Worm (Caenorhabditis elegans): ENCODE measurements around the gene Y6G8.2.
A peak's percentile ranks its signal among the peaks of the same experiment; 100 is the strongest.

The Y6G8.2 gene

ce11 chrV:17598810-17599209, at the start of gene Y6G8.2:
Y6G8.2 (minus strand) TSS chrV:17598956.
- no peak for TF ChIP-seq ceh-28 (tag; optimal IDR thresholded peaks at IDR 0.05)
- TF ChIP-seq nhr-43 (tag; optimal IDR thresholded peaks at IDR 0.05; ENCODE audit: poor library complexity, severe bottlenecking) = no peak
- no peak for TF ChIP-seq egl-27 (tag; optimal IDR thresholded peaks at IDR 0.05)
- TF ChIP-seq sea-2 (GFP tag; optimal IDR thresholded peaks at IDR 0.05) = no peak
- no peak for TF ChIP-seq egl-5 (tag; optimal IDR thresholded peaks at IDR 0.05)
- no peak for TF ChIP-seq nhr-28 (tag; optimal IDR thresholded peaks at IDR 0.05)
- TF ChIP-seq lin-15B (tag; optimal IDR thresholded peaks at IDR 0.05) = no peak
- no peak for TF ChIP-seq ztf-11 (tag; optimal IDR thresholded peaks at IDR 0.05)
- peak; percentile 80 for TF ChIP-seq pqm-1 (tag; optimal IDR thresholded peaks at IDR 0.05)
- no peak for TF ChIP-seq ZK546.5 (tag; optimal IDR thresholded peaks at IDR 0.05)
- TF ChIP-seq ceh-82 (tag; optimal IDR thresholded peaks at IDR 0.05) = no peak
- no peak for TF ChIP-seq tbx-2 (tag; optimal IDR thresholded peaks at IDR 0.05)
- TF ChIP-seq nhr-237 (tag; optimal IDR thresholded peaks at IDR 0.05) = no peak
- TF ChIP-seq ceh-9 (tag; optimal IDR thresholded peaks at IDR 0.05) = no peak
- no peak for TF ChIP-seq nhr-25 (tag; optimal IDR thresholded peaks at IDR 0.05)
- TF ChIP-seq fkh-10 (GFP tag; optimal IDR thresholded peaks at IDR 0.05) = no peak
- TF ChIP-seq snpc-4 (tag; optimal IDR thresholded peaks at IDR 0.05) = no peak
- TF ChIP-seq pha-4 (tag; optimal IDR thresholded peaks at IDR 0.05) = peak; percentile 61
- no peak for TF ChIP-seq unc-39 (tag; optimal IDR thresholded peaks at IDR 0.05)
- no peak for TF ChIP-seq hmg-11 (tag; optimal IDR thresholded peaks at IDR 0.05)
- no peak for TF ChIP-seq lsy-12 (tag; optimal IDR thresholded peaks at IDR 0.05)
- TF ChIP-seq ama-1 (optimal IDR thresholded peaks at IDR 0.05) = no peak
- TF ChIP-seq lin-39 (tag; optimal IDR thresholded peaks at IDR 0.05) = no peak
- no peak for TF ChIP-seq elt-3 (tag; optimal IDR thresholded peaks at IDR 0.05)
- peak; percentile 88 for TF ChIP-seq elt-2 (tag; optimal IDR thresholded peaks at IDR 0.05)

DNA sequence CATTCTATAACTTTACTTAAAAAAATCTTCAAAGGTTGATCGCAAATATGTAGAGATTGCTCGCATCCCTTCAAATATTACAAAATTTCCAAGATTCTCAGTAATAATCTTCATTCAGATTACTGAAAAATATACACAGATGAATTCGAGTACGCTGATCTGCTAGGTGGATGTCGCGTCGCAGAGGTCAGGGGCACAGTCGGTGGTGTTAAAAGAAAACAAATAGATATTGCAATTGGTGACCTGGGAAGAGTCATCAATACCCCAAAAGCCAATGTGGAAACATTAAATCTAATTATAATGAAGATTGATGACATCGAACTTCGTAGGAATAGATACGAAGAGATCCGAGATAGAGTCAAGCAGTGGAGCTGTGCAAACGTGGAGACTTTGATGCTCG, 29.8 kb upstream of the Y6G8.2 start, which contains the start of gene F57G4.10:
Gene F57G4.10, plus strand, starts transcription at position 301 of the 400 bp plus-strand sequence.
- TF ChIP-seq sea-2 (GFP tag; optimal IDR thresholded peaks at IDR 0.05) = no peak
- TF ChIP-seq ztf-11 (tag; optimal IDR thresholded peaks at IDR 0.05) = no peak
- TF ChIP-seq fos-1 (tag; optimal IDR thresholded peaks at IDR 0.05) = no peak
- TF ChIP-seq mdl-1 (tag; optimal IDR thresholded peaks at IDR 0.05) = no peak

DNA sequence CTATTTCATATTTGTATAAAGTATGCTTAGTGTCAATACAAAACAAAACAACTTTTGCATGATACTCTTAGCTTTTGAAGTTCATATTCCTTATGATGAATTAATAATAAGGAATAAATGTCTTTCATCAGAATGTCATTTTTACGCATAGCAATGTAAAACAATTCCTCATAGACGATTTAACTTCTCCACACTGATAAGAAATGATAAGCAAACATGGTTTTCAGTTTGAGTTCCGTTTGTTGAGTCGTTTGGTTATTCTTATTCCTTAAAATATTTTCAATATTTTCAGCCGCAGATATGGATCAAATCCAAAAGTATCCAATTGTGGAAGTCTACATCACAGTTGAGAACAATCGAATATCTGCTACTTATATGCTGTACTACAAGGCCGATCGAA, 26.1 kb upstream of the Y6G8.2 start, which contains the start of gene F57G4.11:
Gene F57G4.11, plus strand, starts transcription at position 301 of the 400 bp plus-strand sequence.
- no peak for TF ChIP-seq nhr-11 (tag; optimal IDR thresholded peaks at IDR 0.05)
- no peak for TF ChIP-seq nhr-76 (tag; optimal IDR thresholded peaks at IDR 0.05)
- no peak for TF ChIP-seq unc-39 (tag; optimal IDR thresholded peaks at IDR 0.05)
- TF ChIP-seq skn-1 (tag; optimal IDR thresholded peaks at IDR 0.05) = no peak
- no peak for TF ChIP-seq snpc-4 (tag; optimal IDR thresholded peaks at IDR 0.05)
- TF ChIP-seq nhr-12 (tag; optimal IDR thresholded peaks at IDR 0.05) = no peak
- TF ChIP-seq zag-1 (tag; optimal IDR thresholded peaks at IDR 0.05) = no peak
- TF ChIP-seq lin-15B (tag; optimal IDR thresholded peaks at IDR 0.05) = no peak
- no peak for TF ChIP-seq nhr-23 (tag; optimal IDR thresholded peaks at IDR 0.05)
- no peak for TF ChIP-seq pha-4 (tag; optimal IDR thresholded peaks at IDR 0.05)
- TF ChIP-seq eor-1 (tag; optimal IDR thresholded peaks at IDR 0.05) = no peak
- no peak for TF ChIP-seq jun-1 (tag; optimal IDR thresholded peaks at IDR 0.05)

DNA sequence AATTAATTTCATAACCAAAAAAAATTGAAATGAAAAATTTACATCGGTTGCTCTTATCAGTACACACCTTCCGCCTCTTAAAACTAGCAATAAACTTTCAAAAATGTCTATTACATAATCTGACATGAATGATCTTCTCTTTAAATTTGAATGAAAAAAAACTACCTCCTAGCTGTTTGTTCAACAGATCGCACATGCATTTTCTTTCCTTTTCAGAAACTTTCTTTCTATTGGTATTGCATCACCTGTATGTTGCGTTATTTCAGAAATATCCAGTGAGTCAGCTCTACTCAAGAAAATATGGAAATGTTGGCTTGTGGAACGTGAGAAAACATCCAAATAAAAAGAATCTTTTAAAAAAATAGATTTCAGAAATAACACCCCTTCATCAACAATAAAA, 24.5 kb upstream of the Y6G8.2 start, which contains the start of gene F57G4.1:
Gene F57G4.1, plus strand, starts transcription at position 301 of the 400 bp plus-strand sequence.
- TF ChIP-seq nfya-1 (tag; optimal IDR thresholded peaks at IDR 0.05; ENCODE audit: insufficient read depth) (no peak), fkh-2 (tag; optimal IDR thresholded peaks at IDR 0.05) (no peak), zag-1 (tag; optimal IDR thresholded peaks at IDR 0.05) (no peak), lin-15B (tag; optimal IDR thresholded peaks at IDR 0.05) (no peak), lsy-12 (tag; optimal IDR thresholded peaks at IDR 0.05) (no peak), ztf-4 (tag; optimal IDR thresholded peaks at IDR 0.05) (no peak), eor-1 (tag; optimal IDR thresholded peaks at IDR 0.05) (no peak), ama-1 (optimal IDR thresholded peaks at IDR 0.05) (no peak), nhr-25 (tag; optimal IDR thresholded peaks at IDR 0.05) (no peak), nhr-237 (tag; optimal IDR thresholded peaks at IDR 0.05) (no peak), fos-1 (tag; optimal IDR thresholded peaks at IDR 0.05) (no peak), R02D3.7 (tag; optimal IDR thresholded peaks at IDR 0.05) (no peak), nhr-77 (tag; optimal IDR thresholded peaks at IDR 0.05) (no peak), lin-39 (tag; optimal IDR thresholded peaks at IDR 0.05) (no peak), ceh-16 (tag; optimal IDR thresholded peaks at IDR 0.05) (no peak), egl-5 (tag; optimal IDR thresholded peaks at IDR 0.05) (no peak), ceh-28 (tag; optimal IDR thresholded peaks at IDR 0.05) (no peak), sea-2 (GFP tag; optimal IDR thresholded peaks at IDR 0.05) (no peak), ceh-9 (tag; optimal IDR thresholded peaks at IDR 0.05) (no peak)
